Worm (Caenorhabditis elegans): ENCODE data around the gene rpl-26.
A peak's percentile ranks its signal among the peaks of the same experiment; 100 is the strongest.

DNA sequence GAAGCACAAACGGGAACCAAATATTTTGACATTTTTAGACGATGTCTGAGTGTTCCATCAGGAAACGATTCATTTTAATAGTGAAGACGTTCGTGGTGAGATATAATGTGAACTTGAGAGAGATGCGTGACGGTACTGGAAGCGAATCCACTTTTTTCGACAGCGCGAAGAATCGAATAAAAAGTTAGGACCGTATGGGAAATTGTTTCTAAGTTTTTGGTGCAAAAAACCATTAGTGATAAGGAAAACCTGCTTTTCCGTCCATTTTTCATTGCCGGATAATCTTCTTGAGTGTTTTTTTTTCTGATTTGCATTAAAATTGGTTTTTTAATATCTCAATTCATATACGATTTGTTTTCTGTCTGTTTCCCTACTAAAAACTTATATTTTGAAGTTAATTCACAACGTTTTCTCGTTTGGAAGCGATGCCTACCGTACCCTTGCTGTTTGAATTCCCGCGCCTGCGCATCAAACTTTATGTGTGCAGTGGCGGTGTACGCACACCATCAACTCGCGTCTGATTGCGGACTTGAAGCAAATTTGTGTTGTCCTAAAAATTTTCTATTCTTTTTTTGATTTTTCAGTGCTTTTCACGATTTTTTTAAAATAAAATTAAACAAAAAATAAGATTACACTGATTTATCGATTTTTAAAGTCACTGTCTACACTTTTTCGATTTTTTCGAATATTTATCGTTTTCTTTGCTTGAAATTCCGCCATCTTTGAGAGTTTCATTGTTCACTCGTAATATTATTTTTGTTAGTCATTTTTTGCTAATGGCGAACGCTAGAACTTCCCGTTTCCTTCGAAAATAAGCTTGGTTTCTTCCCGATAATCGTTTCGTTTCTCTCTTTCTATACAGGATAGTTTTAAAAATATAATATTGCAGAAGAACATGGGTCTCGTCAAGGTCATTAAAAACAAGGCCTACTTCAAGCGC is 33.3 kb upstream of the rpl-26 start, which contains the start of the genes col-38 and rpl-5:
- peak; percentile 97 for TF ChIP-seq W03F9.2 (tag; optimal IDR thresholded peaks at IDR 0.05)
- TF ChIP-seq him-1 (tag; optimal IDR thresholded peaks at IDR 0.05) = peak; percentile 1
